Worm (Caenorhabditis elegans) whole organism, young adult: ENCODE results near the gene lsy-2.

Experiments
- B0261.1 ChIP-seq: sonication (generic microtip); optimal IDR thresholded peaks from 2 replicates; lab custom pipeline; 2016; ENCODE audit warnings: mild to moderate bottlenecking, missing genetic modification characterization, moderate library complexity, missing compliant biosample characterization
- F37B4.10 ChIP-seq: fragments of 200-800 bp; sonication (Bioruptor generic); IDR thresholded peaks from 2 replicates; pipeline ENCODE4 v1.3.6; 2022; ENCODE audit warnings: missing genetic modification characterization, missing compliant biosample characterization
- ZK185.1 ChIP-seq: sonication (generic microtip); optimal IDR thresholded peaks from 2 replicates; lab custom pipeline; 2016; ENCODE audit warnings: mild to moderate bottlenecking, missing genetic modification characterization, missing compliant biosample characterization; ENCODE audit not compliant: poor library complexity, severe bottlenecking
- rpc-1 ChIP-seq, 2 experiments: fragments of 150-350 bp in 1 of 2; sonication (generic microtip) in 1 of 2; optimal IDR thresholded peaks; 2 replicates each; lab custom pipeline; 2014 to 2018; ENCODE audit warnings: missing biosample characterization in 1 of 2, missing genetic modification characterization in 1 of 2, missing genetic modification reagents in 1 of 2, missing genotype in 1 of 2

- no peak for TF ChIP-seq rpc-1 (optimal IDR thresholded peaks at IDR 0.05; lab: Kevin White, UChicago)
- TF ChIP-seq rpc-1 (tag; optimal IDR thresholded peaks at IDR 0.05; lab: Kevin White, UChicago) = no peak
- TF ChIP-seq ZK185.1 = no peak
- TF ChIP-seq B0261.1 (tag; lab: Kevin White, UChicago) = no peak
- no peak for TF ChIP-seq F37B4.10 (GFP tag; lab: Robert Waterston, UW)
These were observed at the start of gene lsy-2 for ce11 chrX:2089434-2089833.
